Worm (Caenorhabditis elegans) whole organism, mixed stage, embryonic: ENCODE results near the gene Y40B10A.9.

ENCODE experiments used
- bed-3 ChIP-seq: fragments of 200-800 bp; sonication (Bioruptor generic); optimal IDR thresholded peaks from 3 replicates; lab custom pipeline; 2018; ENCODE audit warnings: mild to moderate bottlenecking, missing genetic modification characterization, moderate library complexity, missing compliant biosample characterization
- blmp-1 ChIP-seq: fragments of 150-350 bp; optimal IDR thresholded peaks from 2 replicates; lab custom pipeline; 2014; ENCODE audit warnings: missing biosample characterization, missing genetic modification characterization
- ceh-39 ChIP-seq: fragments of 150-350 bp; optimal IDR thresholded peaks from 2 replicates; lab custom pipeline; 2014; ENCODE audit warnings: missing biosample characterization, missing genetic modification characterization
- ceh-43 ChIP-seq: fragments of 200-800 bp; sonication (Bioruptor generic); optimal IDR thresholded peaks from 2 replicates; lab custom pipeline; 2018; ENCODE audit warnings: mild to moderate bottlenecking, missing genetic modification characterization, moderate library complexity, missing compliant biosample characterization
- ceh-83 ChIP-seq: fragments of 200-800 bp; sonication (Bioruptor generic); optimal IDR thresholded peaks from 2 replicates; lab custom pipeline; 2018; ENCODE audit warnings: mild to moderate bottlenecking, missing genetic modification characterization, missing compliant biosample characterization
- ces-1 ChIP-seq: fragments of 150-350 bp; optimal IDR thresholded peaks from 2 replicates; lab custom pipeline; 2014; ENCODE audit warnings: missing biosample characterization, missing genetic modification reagents, missing genetic modification characterization
- cnd-1 ChIP-seq: fragments of 200-800 bp; sonication (Bioruptor generic); optimal IDR thresholded peaks from 2 replicates; lab custom pipeline; 2018; ENCODE audit warnings: mild to moderate bottlenecking, missing genetic modification characterization, missing compliant biosample characterization
- elt-1 ChIP-seq: sonication (generic microtip); optimal IDR thresholded peaks from 2 replicates; lab custom pipeline; 2017; ENCODE audit warnings: missing genetic modification characterization, mild to moderate bottlenecking, missing compliant biosample characterization, antibody characterized with exemption, moderate library complexity, borderline replicate concordance; ENCODE audit not compliant: insufficient read depth
- elt-3 ChIP-seq: fragments of 150-350 bp; optimal IDR thresholded peaks from 2 replicates; lab custom pipeline; 2014; ENCODE audit warnings: missing biosample characterization, missing genetic modification characterization
- flh-1 ChIP-seq: fragments of 200-800 bp; sonication (Bioruptor generic); optimal IDR thresholded peaks from 2 replicates; lab custom pipeline; 2018; ENCODE audit warnings: mild to moderate bottlenecking, missing genetic modification characterization, moderate library complexity, missing compliant biosample characterization
- ham-2 ChIP-seq: fragments of 200-800 bp; sonication (Bioruptor generic); optimal IDR thresholded peaks from 2 replicates; lab custom pipeline; 2018; ENCODE audit warnings: mild to moderate bottlenecking, missing genetic modification characterization, missing compliant biosample characterization
- hlh-1 ChIP-seq: fragments of 150-350 bp; optimal IDR thresholded peaks from 2 replicates; lab custom pipeline; 2014; ENCODE audit warnings: missing biosample characterization, missing genetic modification reagents, missing genetic modification characterization
- lin-13 ChIP-seq: fragments of 150-350 bp; optimal IDR thresholded peaks from 2 replicates; lab custom pipeline; 2014; ENCODE audit warnings: missing biosample characterization, missing genetic modification characterization
- lin-32 ChIP-seq: fragments of 200-800 bp; sonication (Bioruptor generic); optimal IDR thresholded peaks from 2 replicates; lab custom pipeline; 2018; ENCODE audit warnings: mild to moderate bottlenecking, missing genetic modification characterization, missing compliant biosample characterization
- lsy-2 ChIP-seq: fragments of 150-350 bp; optimal IDR thresholded peaks from 2 replicates; lab custom pipeline; 2014; ENCODE audit warnings: missing biosample characterization, missing genetic modification characterization
- mab-5 ChIP-seq: fragments of 150-350 bp; optimal IDR thresholded peaks from 2 replicates; lab custom pipeline; 2014; ENCODE audit warnings: missing biosample characterization, missing genetic modification characterization
- mep-1 ChIP-seq: fragments of 150-350 bp; optimal IDR thresholded peaks from 2 replicates; lab custom pipeline; 2017; ENCODE audit warnings: missing biosample characterization, missing genetic modification reagents, missing genetic modification characterization, inconsistent platforms
- nhr-12 ChIP-seq: fragments of 150-350 bp; optimal IDR thresholded peaks from 2 replicates; lab custom pipeline; 2014; ENCODE audit warnings: missing biosample characterization, missing genetic modification characterization
- nhr-2 ChIP-seq: fragments of 150-350 bp; optimal IDR thresholded peaks from 2 replicates; lab custom pipeline; 2014; ENCODE audit warnings: missing biosample characterization, missing genetic modification characterization
- nhr-237 ChIP-seq: fragments of 150-350 bp; optimal IDR thresholded peaks from 2 replicates; lab custom pipeline; 2014; ENCODE audit warnings: missing biosample characterization, missing genetic modification characterization
- nhr-28 ChIP-seq: fragments of 150-350 bp; optimal IDR thresholded peaks from 2 replicates; lab custom pipeline; 2014; ENCODE audit warnings: missing biosample characterization, missing genetic modification characterization
- sem-2 ChIP-seq: fragments of 200-800 bp; sonication (Bioruptor generic); optimal IDR thresholded peaks from 2 replicates; lab custom pipeline; 2018; ENCODE audit warnings: mild to moderate bottlenecking, missing genetic modification characterization, missing compliant biosample characterization
- snpc-4 ChIP-seq: fragments of 150-350 bp; optimal IDR thresholded peaks from 2 replicates; lab custom pipeline; 2014; ENCODE audit warnings: missing biosample characterization, missing genetic modification characterization
- sptf-1 ChIP-seq: sonication (generic microtip); optimal IDR thresholded peaks from 2 replicates; lab custom pipeline; 2017; ENCODE audit warnings: mild to moderate bottlenecking, missing genetic modification characterization, moderate library complexity, missing compliant biosample characterization
- tbx-8 ChIP-seq: fragments of 200-800 bp; sonication (Bioruptor generic); optimal IDR thresholded peaks from 2 replicates; lab custom pipeline; 2018; ENCODE audit warnings: mild to moderate bottlenecking, missing genetic modification characterization, moderate library complexity, missing compliant biosample characterization
- unc-120 ChIP-seq: sonication (generic microtip); optimal IDR thresholded peaks from 2 replicates; lab custom pipeline; 2017; ENCODE audit warnings: missing genetic modification characterization, missing compliant biosample characterization; ENCODE audit not compliant: poor library complexity, severe bottlenecking
- unc-39 ChIP-seq: fragments of 150-350 bp; optimal IDR thresholded peaks from 2 replicates; lab custom pipeline; 2014; ENCODE audit warnings: missing biosample characterization, missing genetic modification characterization
- unc-62 ChIP-seq: fragments of 150-350 bp; optimal IDR thresholded peaks from 2 replicates; lab custom pipeline; 2014; ENCODE audit warnings: missing biosample characterization, missing genetic modification reagents, missing genetic modification characterization
- zip-8 ChIP-seq: fragments of 150-350 bp; optimal IDR thresholded peaks from 2 replicates; lab custom pipeline; 2014; ENCODE audit warnings: missing biosample characterization, missing genetic modification characterization
- ztf-11 ChIP-seq: fragments of 150-350 bp; optimal IDR thresholded peaks from 2 replicates; lab custom pipeline; 2014; ENCODE audit warnings: missing biosample characterization, missing genetic modification characterization

Y40B10A.9 gene

DNA sequence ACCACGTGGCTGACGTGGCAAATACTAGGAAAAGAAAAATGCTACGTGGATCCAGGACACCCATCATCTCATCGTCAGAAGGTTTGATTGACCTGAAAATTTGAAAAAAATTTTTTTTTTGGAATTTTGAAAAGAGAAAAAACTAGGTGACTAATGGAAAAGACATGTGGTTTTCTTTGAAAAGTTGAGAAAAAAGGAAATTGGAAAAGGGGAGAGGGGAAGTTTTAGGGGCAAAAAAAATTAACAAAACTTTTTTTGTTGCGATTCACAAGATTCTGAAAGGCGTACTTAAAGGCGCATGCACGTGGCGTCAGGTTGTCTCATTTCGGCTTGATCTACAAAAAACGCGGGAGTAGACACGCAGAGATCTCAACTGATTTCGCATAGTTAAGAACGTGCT is at the start of gene Y40B10A.9:
Gene Y40B10A.9 (minus strand): TSS at position 101 of the 400 bp plus-strand sequence.
- no peak for TF ChIP-seq ham-2 (GFP tag; lab: Kevin White, UChicago)
- TF ChIP-seq sptf-1 (tag; lab: Kevin White, UChicago) = no peak
- no peak for TF ChIP-seq tbx-8 (GFP tag; lab: Kevin White, UChicago)
- no peak for TF ChIP-seq unc-120 (tag; lab: Kevin White, UChicago)
- no peak for TF ChIP-seq hlh-1
- TF ChIP-seq nhr-28 = no peak
- no peak for TF ChIP-seq blmp-1 (tag; lab: Kevin White, UChicago)
- no peak for TF ChIP-seq elt-1 (tag; lab: Kevin White, UChicago)

DNA sequence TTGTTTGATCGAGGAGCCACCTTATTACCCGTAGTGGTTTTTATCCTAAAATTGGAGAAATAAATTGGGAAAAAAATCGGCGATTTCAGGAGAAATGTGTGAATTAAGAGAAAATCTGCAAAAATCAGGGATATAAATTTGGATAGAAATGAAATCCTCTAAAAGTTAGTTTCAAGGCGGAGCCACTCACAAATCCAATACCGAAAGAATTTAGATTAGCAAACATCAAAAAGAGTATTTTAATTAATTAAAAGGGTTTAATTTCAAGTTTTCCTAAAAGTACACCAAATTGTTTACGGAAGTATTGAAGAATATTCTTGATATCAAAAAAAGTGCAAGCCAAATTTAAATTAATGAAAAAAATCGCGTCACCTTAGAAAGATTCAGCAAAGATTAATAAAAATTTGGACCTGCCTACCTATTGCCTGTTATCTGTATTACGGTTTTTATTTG is 49.2 kb upstream of the Y40B10A.9 start, which contains the start of gene F22F7.8:
Gene F22F7.8 (minus strand): TSS at position 51 of the 453 bp plus-strand sequence.
- TF ChIP-seq ceh-83 (GFP tag; lab: Kevin White, UChicago) (no peak), mab-5 (tag; lab: Kevin White, UChicago) (no peak), zip-8 (tag; lab: Kevin White, UChicago) (no peak), ceh-39 (tag; lab: Kevin White, UChicago) (no peak), lsy-2 (tag; lab: Kevin White, UChicago) (no peak), lin-32 (GFP tag; lab: Kevin White, UChicago) (no peak)

DNA sequence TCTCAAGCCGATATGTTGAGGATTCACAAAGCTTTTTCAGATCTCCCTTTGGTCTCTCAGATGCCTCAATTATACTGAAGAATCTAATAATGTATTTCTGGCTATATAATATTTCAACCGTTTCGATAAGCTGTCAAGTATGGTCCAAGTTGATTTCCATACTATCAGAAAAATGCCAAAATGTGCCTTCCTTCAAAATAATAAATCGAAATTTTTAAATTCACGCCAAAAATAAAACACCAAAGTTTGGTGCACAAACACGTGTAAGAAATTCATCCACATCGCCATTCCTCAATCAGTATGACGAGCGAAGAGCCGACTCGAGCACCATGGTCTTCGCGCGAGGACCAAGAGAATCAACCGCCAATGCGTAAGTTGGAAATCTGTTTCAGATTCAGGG is 46.8 kb upstream of the Y40B10A.9 start, which contains the start of gene F22F7.11:
Gene F22F7.11 (plus strand): TSS at position 301 of the 400 bp plus-strand sequence.
- TF ChIP-seq ceh-43 (GFP tag; lab: Kevin White, UChicago) (no peak), snpc-4 (no peak), bed-3 (GFP tag; lab: Kevin White, UChicago) (no peak), unc-62 (no peak), tbx-8 (GFP tag; lab: Kevin White, UChicago) (no peak), ham-2 (GFP tag; lab: Kevin White, UChicago) (no peak), elt-3 (no peak), ceh-39 (tag; lab: Kevin White, UChicago) (no peak), nhr-237 (no peak), cnd-1 (tag; lab: Kevin White, UChicago) (no peak), lin-32 (GFP tag; lab: Kevin White, UChicago) (no peak), lsy-2 (tag; lab: Kevin White, UChicago) (no peak), nhr-12 (tag; lab: Kevin White, UChicago) (no peak), hlh-1 (no peak), blmp-1 (tag; lab: Kevin White, UChicago) (no peak), ztf-11 (tag; lab: Kevin White, UChicago) (no peak), sem-2 (GFP tag; lab: Kevin White, UChicago) (no peak)

DNA sequence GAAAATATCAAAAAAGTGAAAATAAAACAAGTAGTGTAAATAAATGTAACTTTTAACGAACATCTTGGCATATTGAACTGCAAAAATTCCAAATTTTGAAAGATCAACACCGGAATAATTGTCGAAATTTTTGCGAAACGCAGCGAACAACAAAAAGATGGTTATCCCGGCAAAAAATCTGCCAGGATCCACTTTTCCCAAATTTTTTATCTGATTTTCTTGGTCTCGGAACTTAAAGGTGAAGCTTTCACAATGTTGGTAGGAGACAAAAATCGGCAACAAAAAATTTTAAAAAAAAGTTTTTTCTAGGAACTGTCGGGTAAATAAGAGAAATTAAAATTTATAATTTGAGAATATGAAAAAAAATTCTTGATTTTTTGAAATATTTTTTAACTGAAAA is 45.9 kb upstream of the Y40B10A.9 start, which contains the start of gene bgnt-1.2:
Gene bgnt-1.2 (minus strand): TSS at position 101 of the 400 bp plus-strand sequence.
- TF ChIP-seq hlh-1 (no peak), mep-1 (tag; lab: Kevin White, UChicago) (no peak), unc-120 (tag; lab: Kevin White, UChicago) (no peak), zip-8 (tag; lab: Kevin White, UChicago) (no peak), snpc-4 (no peak), ztf-11 (tag; lab: Kevin White, UChicago) (no peak), flh-1 (no peak), elt-1 (tag; lab: Kevin White, UChicago) (no peak), sptf-1 (tag; lab: Kevin White, UChicago) (no peak), nhr-28 (no peak), ces-1 (GFP tag; lab: Kevin White, UChicago) (no peak), unc-39 (tag; lab: Kevin White, UChicago) (no peak), lin-13 (tag; lab: Kevin White, UChicago) (no peak), ham-2 (GFP tag; lab: Kevin White, UChicago) (no peak), tbx-8 (GFP tag; lab: Kevin White, UChicago) (no peak), ceh-39 (tag; lab: Kevin White, UChicago) (no peak), nhr-2 (tag; lab: Kevin White, UChicago) (no peak), lsy-2 (tag; lab: Kevin White, UChicago) (no peak), cnd-1 (tag; lab: Kevin White, UChicago) (no peak), ceh-83 (GFP tag; lab: Kevin White, UChicago) (no peak)

DNA sequence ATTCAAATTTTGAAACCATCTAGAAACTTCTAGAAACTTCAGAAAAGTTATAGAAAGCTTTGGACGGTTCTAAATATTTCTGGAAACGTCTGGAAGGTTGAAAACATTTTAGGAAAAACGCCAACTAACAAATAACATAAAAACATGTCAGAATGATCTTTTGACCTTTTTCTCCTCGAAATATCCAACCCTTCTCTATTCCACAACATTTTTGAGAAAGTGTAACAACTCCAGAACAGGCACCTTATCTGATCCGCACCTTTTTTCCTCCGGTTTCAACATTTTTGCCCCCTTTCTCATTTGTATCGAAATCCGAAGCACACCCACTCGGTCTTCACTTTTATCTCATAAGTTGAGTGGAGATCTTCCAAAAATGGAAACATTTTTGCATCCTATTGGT is 37.7 kb upstream of the Y40B10A.9 start, which contains the start of gene F22F7.3:
Gene F22F7.3 (plus strand): TSS at position 301 of the 400 bp plus-strand sequence.
- TF ChIP-seq ces-1 (GFP tag; lab: Kevin White, UChicago) (no peak), tbx-8 (GFP tag; lab: Kevin White, UChicago) (no peak), nhr-28 (no peak)
- TF ChIP-seq, all 35 proteins: peak for 0
